Worm (Caenorhabditis elegans) whole organism, early embryonic: ENCODE measurements around the gene sams-1.

ENCODE experiments used
- ceh-13 ChIP-seq: fragments of 200-800 bp; sonication (Bioruptor generic); optimal IDR thresholded peaks from 2 replicates; lab custom pipeline; 2018; ENCODE audit warnings: mild to moderate bottlenecking, missing genetic modification characterization, missing compliant biosample characterization
- ceh-36 ChIP-seq: sonication (generic microtip); optimal IDR thresholded peaks from 2 replicates; lab custom pipeline; 2016; ENCODE audit warnings: missing genetic modification characterization, inconsistent platforms, missing compliant biosample characterization
- pes-1 ChIP-seq: fragments of 200-800 bp; sonication (Bioruptor generic); IDR thresholded peaks from 2 replicates; pipeline ENCODE4 v1.3.6; 2022; ENCODE audit warnings: missing genetic modification reagents, missing genetic modification characterization, missing compliant biosample characterization
- sea-1 ChIP-seq: fragments of 200-800 bp; sonication (Bioruptor generic); conservative IDR thresholded peaks from 2 replicates; pipeline ENCODE4 v1.3.6; 2022; ENCODE audit warnings: missing genetic modification characterization, missing compliant biosample characterization
- tbx-11 ChIP-seq: fragments of 200-800 bp; sonication (Bioruptor generic); IDR thresholded peaks from 2 replicates; pipeline ENCODE4 v1.3.6; 2022; ENCODE audit warnings: missing genetic modification characterization, missing compliant biosample characterization
- tbx-37 ChIP-seq: fragments of 200-800 bp; sonication (Bioruptor generic); conservative IDR thresholded peaks from 2 replicates; pipeline ENCODE4 v1.3.6; 2022; ENCODE audit warnings: missing genetic modification reagents, missing genetic modification characterization, missing compliant biosample characterization

ce11 chrX:12004925-12005324 lies 39.2 kb downstream of the sams-1 start:
- no peak for TF ChIP-seq ceh-13 (GFP tag; lab: Kevin White, UChicago)
- TF ChIP-seq sea-1 (GFP tag; lab: Robert Waterston, UW) = no peak
- TF ChIP-seq tbx-37 (GFP tag; lab: Robert Waterston, UW) = no peak
- TF ChIP-seq ceh-36 (tag; lab: Kevin White, UChicago) = no peak
- no peak for TF ChIP-seq pes-1 (GFP tag; lab: Robert Waterston, UW)
- no peak for TF ChIP-seq tbx-11 (GFP tag; lab: Robert Waterston, UW)
